Fruit fly (Drosophila melanogaster) whole organism, pupa: ENCODE results near the gene hdm.

Experiments
- CG13204 ChIP-seq: fragments of 200-800 bp; sonication (Bioruptor generic); optimal IDR thresholded peaks from 2 replicates; lab custom pipeline; 2018; ENCODE audit warnings: missing biosample characterization, mild to moderate bottlenecking, missing genetic modification characterization, moderate library complexity
- CG34367 ChIP-seq: fragments of 200-800 bp; sonication (Bioruptor generic); optimal IDR thresholded peaks from 2 replicates; lab custom pipeline; 2018; ENCODE audit warnings: missing biosample characterization, mild to moderate bottlenecking, missing genetic modification characterization
- CG4496 ChIP-seq: fragments of 200-800 bp; sonication (Bioruptor generic); IDR thresholded peaks from 3 replicates; pipeline ENCODE4 v1.3.6; 2022; ENCODE audit warnings: missing biosample characterization, missing genetic modification characterization
- fd96Ca ChIP-seq: fragments of 200-800 bp; sonication (Bioruptor generic); IDR thresholded peaks from 3 replicates; pipeline ENCODE4 v1.3.6; 2022; ENCODE audit warnings: missing biosample characterization, missing genetic modification characterization

dm6 chrX:7881579-7881978, 38.4 kb downstream of the hdm start, which contains the start of gene Ir7e:
- TF ChIP-seq CG13204 (GFP tag; lab: Kevin White, UChicago), result no peak
- no peak for TF ChIP-seq CG34367
- TF ChIP-seq fd96Ca (GFP tag; lab: Robert Waterston, UW), result no peak
- no peak for TF ChIP-seq CG4496 (GFP tag; lab: Robert Waterston, UW)
